Fruit fly (Drosophila melanogaster): Measurements from ENCODE around the gene Pdf.

Gene Pdf

dm6 chr3R:26461226-26461805 lies 5.4 kb upstream of the Pdf start, which contains the start of gene CG5455 (continued):
- TF ChIP-seq dm (GFP tag; optimal IDR thresholded peaks at IDR 0.05) (no peak), zen2 (GFP tag; IDR thresholded peaks at IDR 0.05; ENCODE audit: partially characterized antibody) (peak; percentile 57; the same call in 1 of the 3 replicates), CG7987 (GFP tag; optimal IDR thresholded peaks at IDR 0.05) (peak; percentile 68), CG11456 (GFP tag; IDR thresholded peaks at IDR 0.05) (peak; percentile 70; the same call in 2 of the 3 replicates), CG15073 (GFP tag; optimal IDR thresholded peaks at IDR 0.05) (no peak), ken (GFP tag; IDR thresholded peaks at IDR 0.05) (no peak), dysf (GFP tag; IDR thresholded peaks at IDR 0.05) (peak; percentile 43; the same call in 1 of the 3 replicates), Dip3 (GFP tag; optimal IDR thresholded peaks at IDR 0.05) (no peak), CG15696 (tag; optimal IDR thresholded peaks at IDR 0.05) (no peak), CG18599 (GFP tag; optimal IDR thresholded peaks at IDR 0.05) (peak; percentile 64), pum (GFP tag; optimal IDR thresholded peaks at IDR 0.05) (no peak), CG10321 (GFP tag; IDR thresholded peaks at IDR 0.05) (0 out of 2 replicates have a peak, but pooled peaks have one; percentile 24), CG11398 (GFP tag; optimal IDR thresholded peaks at IDR 0.05) (no peak), Ada2b (GFP tag; IDR thresholded peaks at IDR 0.05) (0 out of 2 replicates have a peak, but pooled peaks have one; percentile 16), CG18262 (tag; optimal IDR thresholded peaks at IDR 0.05) (no peak), dmrt11E (tag; optimal IDR thresholded peaks at IDR 0.05) (no peak), CG3847 (GFP tag; IDR thresholded peaks at IDR 0.05) (no peak), CG1647 (GFP tag; optimal IDR thresholded peaks at IDR 0.05) (no peak), CG9876 (GFP tag; optimal IDR thresholded peaks at IDR 0.05) (no peak), tup (GFP tag; optimal IDR thresholded peaks at IDR 0.05) (no peak), mam (GFP tag; optimal IDR thresholded peaks at IDR 0.05) (no peak), CG17612 (GFP tag; IDR thresholded peaks at IDR 0.05) (peak; percentile 24; the same call in 1 of the 2 replicates), Bteb2 (GFP tag; optimal IDR thresholded peaks at IDR 0.05) (peak; percentile 7), CG8944 (GFP tag; optimal IDR thresholded peaks at IDR 0.05) (no peak), CG17829 (tag; optimal IDR thresholded peaks at IDR 0.05) (no peak), CG3065 (GFP tag; optimal IDR thresholded peaks at IDR 0.05) (no peak), CG6689 (GFP tag; IDR thresholded peaks at IDR 0.05) (no peak), Hr51 (GFP tag; optimal IDR thresholded peaks at IDR 0.05) (peak; percentile 6 to 41), otp (GFP tag; IDR thresholded peaks at IDR 0.05) (peak; percentile 58; the same call in 1 of the 3 replicates), CG16815 (GFP tag; optimal IDR thresholded peaks at IDR 0.05) (no peak), hbn (GFP tag; IDR thresholded peaks at IDR 0.05; ENCODE audit: partially characterized antibody) (peak; percentile 37), CG12769 (tag; optimal IDR thresholded peaks at IDR 0.05) (peak; percentile 85), NC2α (GFP tag; optimal IDR thresholded peaks at IDR 0.05) (no peak), cas (GFP tag; IDR thresholded peaks at IDR 0.05) (no peak), CG4328 (GFP tag; optimal IDR thresholded peaks at IDR 0.05) (peak; percentile 14), chm (GFP tag; IDR thresholded peaks at IDR 0.05) (no peak; the same call in 1 of the 2 replicates), cato (GFP tag; optimal IDR thresholded peaks at IDR 0.05; ENCODE audit: borderline replicate concordance) (no peak), D (optimal IDR thresholded peaks at IDR 0.05) (no peak), D (GFP tag; optimal IDR thresholded peaks at IDR 0.05) (no peak), CG34224 (GFP tag; IDR thresholded peaks at IDR 0.05; ENCODE audit: partially characterized antibody) (peak; percentile 40), CG32767 (GFP tag; IDR thresholded peaks at IDR 0.05) (peak; percentile 47; the same call in 1 of the 2 replicates), CG9609 (GFP tag; optimal IDR thresholded peaks at IDR 0.05) (no peak), CG11247 (GFP tag; IDR thresholded peaks at IDR 0.05) (no peak), tap (tag; optimal IDR thresholded peaks at IDR 0.05) (peak; percentile 7), Hmr (GFP tag; optimal IDR thresholded peaks at IDR 0.05) (peak; percentile 78), CG17802 (tag; optimal IDR thresholded peaks at IDR 0.05) (no peak), CG10366 (GFP tag; IDR thresholded peaks at IDR 0.05) (no peak), oc (tag; optimal IDR thresholded peaks at IDR 0.05) (peak; percentile 93), CG10959 (GFP tag; IDR thresholded peaks at IDR 0.05) (no peak), grau (tag; optimal IDR thresholded peaks at IDR 0.05) (peak; percentile 43)

Measured in whole organism, embryonic.